Worm (Caenorhabditis elegans) whole organism, young adult: ENCODE measurements around the gene R09H10.5.

ENCODE experiments used
- F39B2.1 ChIP-seq: fragments of 200-800 bp; sonication (Bioruptor generic); IDR thresholded peaks from 2 replicates; pipeline ENCODE4 v1.3.6; 2022; ENCODE audit warnings: missing genetic modification reagents, missing genetic modification characterization, missing compliant biosample characterization
- F49E8.2 ChIP-seq: sonication (generic microtip); optimal IDR thresholded peaks from 3 replicates; lab custom pipeline; 2017; ENCODE audit warnings: missing genetic modification characterization, mild to moderate bottlenecking, missing compliant biosample characterization, antibody characterized with exemption, moderate library complexity; ENCODE audit not compliant: insufficient read depth
- ama-1 ChIP-seq, 3 experiments: fragments of 150-350 bp in 1 of 3; sonication (generic microtip) in 2 of 3; optimal IDR thresholded peaks; 2 replicates each; lab custom pipeline; 2014 to 2018; ENCODE audit warnings: missing biosample characterization in 2 of 3, missing genetic modification characterization in 2 of 3, missing genetic modification reagents in 2 of 3
- athp-1 ChIP-seq: sonication (generic microtip); optimal IDR thresholded peaks from 2 replicates; lab custom pipeline; 2017; ENCODE audit warnings: mild to moderate bottlenecking, missing genetic modification characterization, missing compliant biosample characterization
- cebp-1 ChIP-seq, 2 experiments: fragments of 200-800 bp in 1 of 2; sonication (Bioruptor generic) in 1 of 2; sonication (generic microtip) in 1 of 2; IDR thresholded peaks in 1 of 2; optimal IDR thresholded peaks in 1 of 2; 2 replicates each; pipeline versions ENCODE4 v1.3.6 to Lab custom; 2017 to 2022; ENCODE audit warnings: missing compliant biosample characterization in 2 of 2, missing genetic modification characterization in 2 of 2, mild to moderate bottlenecking in 1 of 2, missing genetic modification reagents in 1 of 2, moderate library complexity in 1 of 2
- dpff-1 ChIP-seq: sonication (generic microtip); optimal IDR thresholded peaks from 2 replicates; lab custom pipeline; 2017; ENCODE audit warnings: mild to moderate bottlenecking, missing genetic modification characterization, missing compliant biosample characterization
- hrde-1 ChIP-seq: sonication (generic microtip); optimal IDR thresholded peaks from 2 replicates; lab custom pipeline; 2016; ENCODE audit warnings: missing genetic modification characterization, mild to moderate bottlenecking, missing compliant biosample characterization, moderate library complexity, missing genotype, missing genetic modification reagents, borderline replicate concordance
- rcor-1 ChIP-seq: fragments of 200-800 bp; sonication (Bioruptor generic); IDR thresholded peaks from 2 replicates; pipeline ENCODE4 v1.3.6; 2022; ENCODE audit warnings: missing genetic modification reagents, missing genetic modification characterization, missing compliant biosample characterization
- sea-2 ChIP-seq: fragments of 200-800 bp; sonication (Bioruptor generic); IDR thresholded peaks from 2 replicates; pipeline ENCODE4 v1.3.6; 2022; ENCODE audit warnings: missing genetic modification characterization, missing compliant biosample characterization
- sptf-2 ChIP-seq: fragments of 200-800 bp; sonication (Bioruptor generic); optimal IDR thresholded peaks from 2 replicates; lab custom pipeline; 2018; ENCODE audit warnings: mild to moderate bottlenecking, missing genetic modification characterization, missing compliant biosample characterization

- TF ChIP-seq F39B2.1 (GFP tag; lab: Robert Waterston, UW) (no peak), ama-1 (optimal IDR thresholded peaks at IDR 0.05; lab: Kevin White, UChicago) (no peak), ama-1 (GFP tag; optimal IDR thresholded peaks at IDR 0.05; lab: Kevin White, UChicago) (no peak), athp-1 (tag; lab: Kevin White, UChicago) (no peak), cebp-1 (GFP tag; IDR thresholded peaks at IDR 0.05; lab: Robert Waterston, UW) (no peak), cebp-1 (tag; optimal IDR thresholded peaks at IDR 0.05; lab: Kevin White, UChicago) (no peak), hrde-1 (tag; lab: Kevin White, UChicago) (no peak), sptf-2 (GFP tag; lab: Kevin White, UChicago) (no peak), dpff-1 (tag; lab: Kevin White, UChicago) (no peak), rcor-1 (GFP tag; lab: Robert Waterston, UW) (no peak), sea-2 (no peak), F49E8.2 (tag; lab: Kevin White, UChicago) (no peak)
Measured at ce11 chrIV:10617099-10617498, 11.5 kb downstream of the R09H10.5 start.
